Worm (Caenorhabditis elegans): ENCODE measurements around the gene F22E5.13.

DNA sequence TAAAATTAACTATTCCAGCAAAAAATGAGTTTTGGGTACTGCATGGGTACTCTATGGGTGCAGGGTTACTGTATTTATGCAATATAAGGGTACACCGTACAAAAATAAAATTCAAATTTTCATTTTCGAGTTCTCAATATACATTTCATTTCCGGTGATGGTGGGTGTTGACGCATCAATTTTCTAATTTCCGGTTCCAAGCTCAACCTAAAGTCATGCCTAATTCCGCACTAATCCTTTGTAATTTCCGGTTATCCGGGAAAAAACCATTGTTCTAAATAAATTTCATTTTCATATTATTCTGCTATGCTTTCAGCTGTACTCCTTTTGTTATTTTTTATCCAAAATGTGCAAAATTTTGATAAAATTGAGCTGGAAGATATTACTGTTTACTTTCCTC lies 9.9 kb upstream of the F22E5.13 start, which contains the start of gene gcy-21:
- no peak for TF ChIP-seq W03F9.2 (tag; optimal IDR thresholded peaks at IDR 0.05)
- TF ChIP-seq dao-5 (tag; optimal IDR thresholded peaks at IDR 0.05): no peak
